Worm (Caenorhabditis elegans) whole organism, L2 larva: ENCODE results near the gene snx-17.

Experiments
- ZK546.5 ChIP-seq: sonication (generic microtip); optimal IDR thresholded peaks from 2 replicates; lab custom pipeline; 2017; ENCODE audit warnings: missing biosample characterization, missing genetic modification characterization
- crh-2 ChIP-seq: sonication (generic microtip); optimal IDR thresholded peaks from 2 replicates; lab custom pipeline; 2017; ENCODE audit warnings: missing biosample characterization, missing genetic modification characterization
- lin-39 ChIP-seq: fragments of 150-350 bp; optimal IDR thresholded peaks from 2 replicates; lab custom pipeline; 2014; ENCODE audit warnings: missing biosample characterization, missing genetic modification reagents, missing genetic modification characterization
- lsy-2 ChIP-seq, 2 experiments: fragments of 150-350 bp in 1 of 2; sonication (generic microtip) in 1 of 2; optimal IDR thresholded peaks; 2 replicates each; lab custom pipeline; 2014 to 2017; ENCODE audit warnings: missing biosample characterization in 2 of 2, missing genetic modification characterization in 2 of 2
- nhr-6 ChIP-seq: fragments of 150-350 bp; optimal IDR thresholded peaks from 2 replicates; lab custom pipeline; 2014; ENCODE audit warnings: missing biosample characterization, missing genetic modification characterization

ce11 chrX:13129949-13130348, 7.9 kb upstream of the snx-17 start, which contains the start of gene spin-3:
- TF ChIP-seq nhr-6 (no peak), crh-2 (tag; lab: Kevin White, UChicago) (no peak), lin-39 (tag; lab: Kevin White, UChicago) (no peak), ZK546.5 (tag; lab: Kevin White, UChicago) (no peak), lsy-2 (tag; optimal IDR thresholded peaks at IDR 0.05; lab: Kevin White, UChicago) (no peak)
